Fruit fly (Drosophila melanogaster) whole organism, prepupa: ENCODE data around the gene RSG7.
A peak's percentile ranks its signal among the peaks of the same experiment; 100 is the strongest.

ENCODE experiments used
- CG10669 ChIP-seq: fragments of 200-800 bp; sonication (Bioruptor generic); optimal IDR thresholded peaks from 3 replicates; lab custom pipeline; 2018; ENCODE audit warnings: missing biosample characterization, mild to moderate bottlenecking, missing genetic modification characterization, moderate library complexity
- CG11294 ChIP-seq: fragments of 200-800 bp; sonication (Bioruptor generic); IDR thresholded peaks from 2 replicates; pipeline ENCODE4 v1.3.6; 2022; ENCODE audit warnings: missing biosample characterization, missing genetic modification characterization
- CG11902 ChIP-seq: fragments of 200-800 bp; sonication (Bioruptor generic); optimal IDR thresholded peaks from 3 replicates; lab custom pipeline; 2016; ENCODE audit warnings: missing biosample characterization, missing genetic modification characterization
- CG15336 ChIP-seq: fragments of 200-800 bp; sonication (Bioruptor generic); IDR thresholded peaks from 2 replicates; pipeline ENCODE4 v1.3.6; 2022; ENCODE audit warnings: missing biosample characterization, missing genetic modification characterization
- CG1621 ChIP-seq: fragments of 200-800 bp; sonication (Bioruptor generic); optimal IDR thresholded peaks from 3 replicates; lab custom pipeline; 2018; ENCODE audit warnings: missing biosample characterization, mild to moderate bottlenecking, missing genetic modification characterization
- CG16779 ChIP-seq: fragments of 200-800 bp; sonication (Bioruptor generic); optimal IDR thresholded peaks from 3 replicates; lab custom pipeline; 2017; ENCODE audit warnings: missing biosample characterization, mild to moderate bottlenecking, missing genetic modification characterization
- CG3032 ChIP-seq: fragments of 200-800 bp; optimal IDR thresholded peaks from 2 replicates; lab custom pipeline; 2019; ENCODE audit warnings: missing biosample characterization, mild to moderate bottlenecking, missing genetic modification characterization, moderate library complexity
- CG34406 ChIP-seq: fragments of 200-800 bp; sonication (Bioruptor generic); optimal IDR thresholded peaks from 3 replicates; lab custom pipeline; 2016; ENCODE audit warnings: missing biosample characterization, missing genetic modification characterization
- CG3919 ChIP-seq: fragments of 200-800 bp; sonication (Bioruptor generic); optimal IDR thresholded peaks from 3 replicates; lab custom pipeline; 2016; ENCODE audit warnings: missing biosample characterization, missing genetic modification characterization
- CG4318 ChIP-seq: fragments of 200-800 bp; sonication (Bioruptor generic); optimal IDR thresholded peaks from 3 replicates; lab custom pipeline; 2017; ENCODE audit warnings: missing biosample characterization, mild to moderate bottlenecking, missing genetic modification characterization
- CG6163 ChIP-seq: fragments of 200-800 bp; sonication (Bioruptor generic); IDR thresholded peaks from 3 replicates; pipeline ENCODE4 v1.3.6; 2022; ENCODE audit warnings: missing biosample characterization, missing genetic modification characterization
- CG6792 ChIP-seq: fragments of 200-800 bp; sonication (Bioruptor generic); optimal IDR thresholded peaks from 3 replicates; lab custom pipeline; 2016; ENCODE audit warnings: missing biosample characterization, missing genetic modification characterization
- CG6854 ChIP-seq: fragments of 200-800 bp; sonication (Bioruptor generic); optimal IDR thresholded peaks from 2 replicates; lab custom pipeline; 2017; ENCODE audit warnings: missing biosample characterization, mild to moderate bottlenecking, missing genetic modification characterization
- CG8119 ChIP-seq: fragments of 200-800 bp; sonication (Bioruptor generic); IDR thresholded peaks from 3 replicates; pipeline ENCODE4 v1.3.6; 2022; ENCODE audit warnings: missing biosample characterization, missing genetic modification characterization
- CG8319 ChIP-seq: fragments of 200-800 bp; sonication (Bioruptor generic); optimal IDR thresholded peaks from 3 replicates; lab custom pipeline; 2016; ENCODE audit warnings: missing biosample characterization, missing genetic modification characterization
- CG8632 ChIP-seq: fragments of 200-800 bp; sonication (Bioruptor generic); optimal IDR thresholded peaks from 3 replicates; lab custom pipeline; 2016; ENCODE audit warnings: missing biosample characterization, missing genetic modification characterization
- Eip75B ChIP-seq: fragments of 200-800 bp; sonication (Bioruptor generic); optimal IDR thresholded peaks from 3 replicates; lab custom pipeline; 2016; ENCODE audit warnings: missing biosample characterization, missing genetic modification characterization
- Eip78C ChIP-seq: fragments of 200-800 bp; sonication (Bioruptor generic); peaks from one replicate; lab custom pipeline; 2016; ENCODE audit warnings: missing biosample characterization, missing genetic modification characterization
- Ets21C ChIP-seq: fragments of 200-800 bp; sonication (Bioruptor generic); optimal IDR thresholded peaks from 3 replicates; lab custom pipeline; 2016; ENCODE audit warnings: missing biosample characterization, missing genetic modification characterization
- Ets96B ChIP-seq: fragments of 200-800 bp; optimal IDR thresholded peaks from 2 replicates; lab custom pipeline; 2019; ENCODE audit warnings: missing biosample characterization, mild to moderate bottlenecking, missing genetic modification characterization, moderate library complexity
- Gug ChIP-seq: fragments of 200-800 bp; sonication (Bioruptor generic); IDR thresholded peaks from 2 replicates; pipeline ENCODE4 v1.3.6; 2022; ENCODE audit warnings: missing biosample characterization, missing genetic modification characterization
- Hr39 ChIP-seq: fragments of 200-800 bp; sonication (Bioruptor generic); optimal IDR thresholded peaks from 2 replicates; lab custom pipeline; 2016; ENCODE audit warnings: missing biosample characterization, missing genetic modification characterization
- Hr4 ChIP-seq: fragments of 200-800 bp; sonication (Bioruptor generic); optimal IDR thresholded peaks from 3 replicates; lab custom pipeline; 2016; ENCODE audit warnings: missing biosample characterization, missing genetic modification characterization
- Lpt ChIP-seq: fragments of 200-800 bp; sonication (Bioruptor generic); optimal IDR thresholded peaks from 3 replicates; lab custom pipeline; 2016; ENCODE audit warnings: missing biosample characterization, missing genetic modification characterization
- OdsH ChIP-seq: fragments of 200-800 bp; sonication (Bioruptor generic); optimal IDR thresholded peaks from 3 replicates; lab custom pipeline; 2016; ENCODE audit warnings: missing biosample characterization, missing genetic modification characterization
- Smox ChIP-seq: fragments of 200-800 bp; sonication (Bioruptor generic); optimal IDR thresholded peaks from 3 replicates; lab custom pipeline; 2016; ENCODE audit warnings: missing biosample characterization, missing genetic modification characterization
- Sox14 ChIP-seq: fragments of 200-800 bp; sonication (Bioruptor generic); optimal IDR thresholded peaks from 3 replicates; lab custom pipeline; 2016; ENCODE audit warnings: missing biosample characterization, missing genetic modification characterization
- Sox15 ChIP-seq: fragments of 200-800 bp; sonication (Bioruptor generic); optimal IDR thresholded peaks from 3 replicates; lab custom pipeline; 2016; ENCODE audit warnings: missing biosample characterization, missing genetic modification characterization
- acj6 ChIP-seq: fragments of 200-800 bp; sonication (Bioruptor generic); optimal IDR thresholded peaks from 3 replicates; lab custom pipeline; 2016; ENCODE audit warnings: missing biosample characterization, missing genetic modification characterization
- cyc ChIP-seq: fragments of 200-800 bp; sonication (Bioruptor generic); optimal IDR thresholded peaks from 3 replicates; lab custom pipeline; 2016; ENCODE audit warnings: missing biosample characterization, missing genetic modification characterization
- dac ChIP-seq: fragments of 200-800 bp; sonication (Bioruptor generic); optimal IDR thresholded peaks from 2 replicates; lab custom pipeline; 2017; ENCODE audit warnings: missing biosample characterization, mild to moderate bottlenecking, missing genetic modification characterization
- eg ChIP-seq: fragments of 200-800 bp; sonication (Bioruptor generic); IDR thresholded peaks from 3 replicates; pipeline ENCODE4 v1.3.6; 2022; ENCODE audit warnings: missing biosample characterization, missing genetic modification characterization
- esn ChIP-seq: fragments of 200-800 bp; sonication (Bioruptor generic); optimal IDR thresholded peaks from 2 replicates; lab custom pipeline; 2016; ENCODE audit warnings: missing biosample characterization, mild to moderate bottlenecking, missing genetic modification characterization, moderate library complexity
- fd59A ChIP-seq: fragments of 200-800 bp; sonication (Bioruptor generic); optimal IDR thresholded peaks from 2 replicates; lab custom pipeline; 2017; ENCODE audit warnings: missing biosample characterization, mild to moderate bottlenecking, missing genetic modification characterization, missing genetic modification reagents
- fkh ChIP-seq: fragments of 200-800 bp; sonication (Bioruptor generic); optimal IDR thresholded peaks from 3 replicates; lab custom pipeline; 2017; ENCODE audit warnings: missing biosample characterization, mild to moderate bottlenecking, missing genetic modification characterization, moderate library complexity
- net ChIP-seq: fragments of 200-800 bp; sonication (Bioruptor generic); optimal IDR thresholded peaks from 3 replicates; lab custom pipeline; 2016; ENCODE audit warnings: missing biosample characterization, missing genetic modification characterization
- salr ChIP-seq, 2 experiments: fragments of 200-800 bp; sonication (Bioruptor generic); optimal IDR thresholded peaks; 3 replicates each; lab custom pipeline; 2016 to 2018; ENCODE audit warnings: missing biosample characterization in 2 of 2, missing genetic modification characterization in 2 of 2, mild to moderate bottlenecking in 1 of 2
- spab ChIP-seq: fragments of 200-800 bp; sonication (Bioruptor generic); optimal IDR thresholded peaks from 2 replicates; lab custom pipeline; 2017; ENCODE audit warnings: missing biosample characterization, mild to moderate bottlenecking, missing genetic modification characterization, missing genetic modification reagents
- ss ChIP-seq, 2 experiments: fragments of 200-800 bp; sonication (Bioruptor generic); optimal IDR thresholded peaks; 2 replicates in 1 of 2; 3 replicates in 1 of 2; lab custom pipeline; 2017 to 2018; ENCODE audit warnings: mild to moderate bottlenecking in 2 of 2, missing biosample characterization in 2 of 2, missing genetic modification characterization in 2 of 2, moderate library complexity in 1 of 2
- svp ChIP-seq: fragments of 200-800 bp; sonication (Bioruptor generic); peaks from one replicate; lab custom pipeline; 2016; ENCODE audit warnings: missing biosample characterization, missing genetic modification characterization
- topi ChIP-seq: fragments of 200-800 bp; sonication (Bioruptor generic); optimal IDR thresholded peaks from 3 replicates; lab custom pipeline; 2016; ENCODE audit warnings: missing biosample characterization, missing genetic modification characterization
- vri ChIP-seq: fragments of 200-800 bp; sonication (Bioruptor generic); optimal IDR thresholded peaks from 3 replicates; lab custom pipeline; 2016; ENCODE audit warnings: missing biosample characterization, mild to moderate bottlenecking, missing genetic modification characterization

The RSG7 gene

dm6 chrX:16881015-16881414 lies 36.8 kb upstream of the RSG7 start, which contains the start of gene CG4872 (continued):
- no peak for TF ChIP-seq CG8632
- no peak for TF ChIP-seq Lpt (GFP tag; lab: Kevin White, UChicago)
- TF ChIP-seq CG1621 (tag; lab: Kevin White, UChicago): no peak
- TF ChIP-seq fkh: no peak
- TF ChIP-seq acj6 (GFP tag; lab: Kevin White, UChicago): peak; percentile 11
- TF ChIP-seq CG15336 (GFP tag; lab: Robert Waterston, UW): no peak
- TF ChIP-seq Eip78C: peak; percentile 71
- no peak for TF ChIP-seq topi (GFP tag; lab: Kevin White, UChicago)
- TF ChIP-seq esn (GFP tag; lab: Kevin White, UChicago): peak; percentile 23

- TF ChIP-seq CG6792 (no peak), eg (GFP tag; lab: Robert Waterston, UW) (0 out of 3 replicates have a peak, but pooled peaks have one; percentile 17), CG8119 (GFP tag; lab: Robert Waterston, UW) (peak; percentile 27; the same call in 1 of the 3 replicates), Eip78C (peak; percentile 51), CG34406 (GFP tag; lab: Kevin White, UChicago) (no peak), CG11294 (peak; percentile 15; the same call in 1 of the 2 replicates)
Observed at dm6 chrX:16880013-16880412, 35.8 kb upstream of the RSG7 start.

- TF ChIP-seq CG4318 (GFP tag; lab: Kevin White, UChicago) (no peak), CG6163 (GFP tag; lab: Robert Waterston, UW) (0 out of 3 replicates have a peak, but pooled peaks have one; percentile 30), fd59A (GFP tag; lab: Kevin White, UChicago) (no peak), eg (GFP tag; lab: Robert Waterston, UW) (peak; percentile 24; the same call in 1 of the 3 replicates), OdsH (GFP tag; lab: Kevin White, UChicago) (no peak), CG8632 (no peak), vri (GFP tag; lab: Kevin White, UChicago) (no peak)
Observed at dm6 chrX:16876425-16876824, 32.2 kb upstream of the RSG7 start, which contains the start of gene CG13003. Gene CG13003, minus strand, starts transcription at chrX:16876544.

dm6 chrX:16874671-16875070 lies 30.4 kb upstream of the RSG7 start:
- TF ChIP-seq eg (GFP tag; lab: Robert Waterston, UW): 0 out of 3 replicates have a peak, but pooled peaks have one; percentile 9
- no peak for TF ChIP-seq net
- no peak for TF ChIP-seq svp
- TF ChIP-seq CG8119 (GFP tag; lab: Robert Waterston, UW): no peak

dm6 chrX:16873053-16873452 lies 28.8 kb upstream of the RSG7 start:
- TF ChIP-seq CG10669: peak; percentile 7
- peak; percentile 12 for TF ChIP-seq CG8319 (GFP tag; lab: Kevin White, UChicago)
- peak; percentile 27 for TF ChIP-seq esn (GFP tag; lab: Kevin White, UChicago)
- TF ChIP-seq CG15336 (GFP tag; lab: Robert Waterston, UW): peak; percentile 83
- TF ChIP-seq CG3919 (GFP tag; lab: Kevin White, UChicago): peak; percentile 31
- peak; percentile 85 for TF ChIP-seq CG8119 (GFP tag; lab: Robert Waterston, UW)
- peak; percentile 53 for TF ChIP-seq dac (GFP tag; lab: Kevin White, UChicago)
- peak; percentile 29 for TF ChIP-seq CG16779 (tag; lab: Kevin White, UChicago)
- peak; percentile 26 for TF ChIP-seq spab (GFP tag; lab: Kevin White, UChicago)
- TF ChIP-seq ss (GFP tag; optimal IDR thresholded peaks at IDR 0.05; lab: Kevin White, UChicago): peak; percentile 31 to 65
- TF ChIP-seq CG6163 (GFP tag; lab: Robert Waterston, UW): peak; percentile 57; the same call in 1 of the 3 replicates
- peak; percentile 22 for TF ChIP-seq Ets96B (tag; lab: Kevin White, UChicago)
- no peak for TF ChIP-seq Gug
- no peak for TF ChIP-seq Smox (GFP tag; lab: Kevin White, UChicago)
- peak; percentile 75 for TF ChIP-seq CG4318 (GFP tag; lab: Kevin White, UChicago)
- TF ChIP-seq CG11294: peak; percentile 36
- no peak for TF ChIP-seq Eip75B (GFP tag; lab: Kevin White, UChicago)
- peak; percentile 27 for TF ChIP-seq CG11902
- peak; percentile 55 for TF ChIP-seq svp
- peak; percentile 41 for TF ChIP-seq Hr4 (GFP tag; lab: Kevin White, UChicago)
- peak; percentile 40 for TF ChIP-seq acj6 (GFP tag; lab: Kevin White, UChicago)
- peak; percentile 66 for TF ChIP-seq eg (GFP tag; lab: Robert Waterston, UW)
- no peak for TF ChIP-seq Ets21C (GFP tag; lab: Kevin White, UChicago)
- peak in 1 of 2 experiments; percentile 21 for TF ChIP-seq salr (GFP tag; optimal IDR thresholded peaks at IDR 0.05; lab: Kevin White, UChicago)
- TF ChIP-seq Hr39 (GFP tag; lab: Kevin White, UChicago): no peak
- no peak for TF ChIP-seq CG6854 (GFP tag; lab: Kevin White, UChicago)
- peak; percentile 25 for TF ChIP-seq Lpt (GFP tag; lab: Kevin White, UChicago)
- TF ChIP-seq CG1621 (tag; lab: Kevin White, UChicago): no peak
- no peak for TF ChIP-seq Sox14 (GFP tag; lab: Kevin White, UChicago)
- peak; percentile 41 for TF ChIP-seq Sox15 (GFP tag; lab: Kevin White, UChicago)
- peak; percentile 49 for TF ChIP-seq CG3032 (tag; lab: Kevin White, UChicago)
- TF ChIP-seq cyc: no peak
- peak; percentile 71 for TF ChIP-seq CG34406 (GFP tag; lab: Kevin White, UChicago)
